Worm (Caenorhabditis elegans): ENCODE data around the gene ccnk-1.

ce11 chrV:14663006-14663405 is 50.7 kb downstream of the ccnk-1 start, which contains the start of gene C47E8.9:
- no peak for TF ChIP-seq dao-5 (tag; optimal IDR thresholded peaks at IDR 0.05)
- TF ChIP-seq him-1 (tag; optimal IDR thresholded peaks at IDR 0.05) = no peak
- no peak for TF ChIP-seq W03F9.2 (tag; optimal IDR thresholded peaks at IDR 0.05)

Data from whole organism, L4/young adult.